Worm (Caenorhabditis elegans) whole organism, early embryonic: ENCODE results near the gene F16H6.3.

ENCODE experiments used
- ama-1 ChIP-seq: fragments of 150-350 bp; optimal IDR thresholded peaks from 2 replicates; lab custom pipeline; 2014
- ceh-36 ChIP-seq: sonication (generic microtip); optimal IDR thresholded peaks from 2 replicates; lab custom pipeline; 2016; ENCODE audit warnings: missing genetic modification characterization, inconsistent platforms, missing compliant biosample characterization
- ets-7 ChIP-seq: sonication (generic microtip); optimal IDR thresholded peaks from 2 replicates; lab custom pipeline; 2016; ENCODE audit warnings: missing genotype, missing genetic modification characterization, missing compliant biosample characterization
- flt-1 ChIP-seq: fragments of 200-800 bp; sonication (Bioruptor generic); IDR thresholded peaks from 2 replicates; pipeline ENCODE4 v1.3.6; 2022; ENCODE audit warnings: missing genetic modification characterization, missing compliant biosample characterization
- hnd-1 ChIP-seq: sonication (generic microtip); optimal IDR thresholded peaks from 2 replicates; lab custom pipeline; 2016; ENCODE audit warnings: missing genetic modification characterization, missing compliant biosample characterization
- pes-1 ChIP-seq: fragments of 200-800 bp; sonication (Bioruptor generic); IDR thresholded peaks from 2 replicates; pipeline ENCODE4 v1.3.6; 2022; ENCODE audit warnings: missing genetic modification reagents, missing genetic modification characterization, missing compliant biosample characterization
- sea-1 ChIP-seq: fragments of 200-800 bp; sonication (Bioruptor generic); conservative IDR thresholded peaks from 2 replicates; pipeline ENCODE4 v1.3.6; 2022; ENCODE audit warnings: missing genetic modification characterization, missing compliant biosample characterization
- tra-4 ChIP-seq: sonication (generic microtip); optimal IDR thresholded peaks from 2 replicates; lab custom pipeline; 2017; ENCODE audit warnings: missing genetic modification characterization, missing compliant biosample characterization

ce11 chrV:18244408-18244807 lies 49.3 kb downstream of the F16H6.3 start:
- TF ChIP-seq tra-4 (tag; lab: Kevin White, UChicago) (no peak), flt-1 (GFP tag; lab: Robert Waterston, UW) (no peak), pes-1 (GFP tag; lab: Robert Waterston, UW) (no peak), ets-7 (tag; lab: Kevin White, UChicago) (no peak), ceh-36 (tag; lab: Kevin White, UChicago) (no peak), sea-1 (GFP tag; lab: Robert Waterston, UW) (no peak), ama-1 (lab: Kevin White, UChicago) (no peak), hnd-1 (tag; lab: Kevin White, UChicago) (no peak)
